Fruit fly (Drosophila melanogaster) whole organism, wandering third instar larva: ENCODE results near the gene Osi3.
A peak's percentile ranks its signal among the peaks of the same experiment; 100 is the strongest.

Source experiments
- Abd-B ChIP-seq: fragments of >200 bp; optimal IDR thresholded peaks from 2 replicates; lab custom pipeline; 2017; ENCODE audit warnings: missing biosample characterization, missing genetic modification characterization
- CG32264 ChIP-seq: fragments of 200-800 bp; sonication (Bioruptor generic); optimal IDR thresholded peaks from 2 replicates; lab custom pipeline; 2016; ENCODE audit warnings: missing biosample characterization, missing genetic modification characterization
- CrebA ChIP-seq: fragments of 200-800 bp; sonication (Bioruptor generic); optimal IDR thresholded peaks from 2 replicates; lab custom pipeline; 2016; ENCODE audit warnings: missing biosample characterization, mild to moderate bottlenecking, missing genetic modification characterization, borderline replicate concordance
- Dfd ChIP-seq: fragments of >200 bp; optimal IDR thresholded peaks from 2 replicates; lab custom pipeline; 2017; ENCODE audit warnings: missing biosample characterization, missing genetic modification characterization
- GATAd ChIP-seq: sonication (Bioruptor generic); optimal IDR thresholded peaks from 2 replicates; lab custom pipeline; 2016; ENCODE audit warnings: missing biosample characterization, missing genetic modification characterization
- HLH106 ChIP-seq: fragments of 200-800 bp; optimal IDR thresholded peaks from 3 replicates; lab custom pipeline; 2019; ENCODE audit warnings: missing biosample characterization, mild to moderate bottlenecking, missing genetic modification characterization, moderate library complexity
- Hnf4 ChIP-seq: fragments of 200-800 bp; sonication (Bioruptor generic); optimal IDR thresholded peaks from 2 replicates; lab custom pipeline; 2016; ENCODE audit warnings: missing biosample characterization, mild to moderate bottlenecking, missing genetic modification characterization
- Hr83 ChIP-seq: fragments of 200-300 bp; sonication (Bioruptor generic); optimal IDR thresholded peaks from 2 replicates; lab custom pipeline; 2016; ENCODE audit warnings: missing biosample characterization, mild to moderate bottlenecking, missing genetic modification characterization, moderate library complexity; ENCODE audit not compliant: poor library complexity, severe bottlenecking
- Jra ChIP-seq: sonication (Bioruptor generic); optimal IDR thresholded peaks from 2 replicates; lab custom pipeline; 2016; ENCODE audit warnings: missing biosample characterization, missing genetic modification characterization
- Mio ChIP-seq: sonication (Bioruptor generic); optimal IDR thresholded peaks from 2 replicates; lab custom pipeline; 2016; ENCODE audit warnings: missing biosample characterization, missing genetic modification characterization
- Myc ChIP-seq: fragments of >200 bp; optimal IDR thresholded peaks from 2 replicates; lab custom pipeline; 2017
- N ChIP-seq: fragments of >200 bp; optimal IDR thresholded peaks from 2 replicates; lab custom pipeline; 2018; ENCODE audit warnings: missing biosample characterization, missing external identifiers, missing genetic modification characterization
- OdsH ChIP-seq: fragments of 200-800 bp; sonication (Bioruptor generic); optimal IDR thresholded peaks from 2 replicates; lab custom pipeline; 2016; ENCODE audit warnings: missing biosample characterization, mild to moderate bottlenecking, missing genetic modification characterization
- Rel ChIP-seq, 2 experiments: fragments of 200-800 bp; sonication (Bioruptor generic) in 1 of 2; optimal IDR thresholded peaks; 2 replicates in 1 of 2; 3 replicates in 1 of 2; lab custom pipeline; 2016 to 2019; ENCODE audit warnings: mild to moderate bottlenecking in 2 of 2, missing biosample characterization in 2 of 2, missing genetic modification characterization in 2 of 2, moderate library complexity in 1 of 2
- Sp1 ChIP-seq: fragments of 200-800 bp; sonication (Bioruptor generic); optimal IDR thresholded peaks from 3 replicates; lab custom pipeline; 2019; ENCODE audit warnings: missing biosample characterization, mild to moderate bottlenecking, missing genetic modification characterization, moderate library complexity
- Vsx2 ChIP-seq: fragments of 200-300, 225-300 bp; sonication (Bioruptor generic); optimal IDR thresholded peaks from 2 replicates; lab custom pipeline; 2018; ENCODE audit warnings: missing biosample characterization, missing genetic modification characterization; ENCODE audit not compliant: partially characterized antibody
- br ChIP-seq: fragments of 200-800 bp; sonication (Bioruptor generic); optimal IDR thresholded peaks from 2 replicates; lab custom pipeline; 2016; ENCODE audit warnings: missing biosample characterization, missing genetic modification characterization
- brk ChIP-seq: fragments of 200-800 bp; sonication (Bioruptor generic); optimal IDR thresholded peaks from 2 replicates; lab custom pipeline; 2016; ENCODE audit warnings: missing biosample characterization, mild to moderate bottlenecking, missing genetic modification characterization
- dmrt93B ChIP-seq: fragments of 200-800 bp; sonication (Bioruptor generic); optimal IDR thresholded peaks from 2 replicates; lab custom pipeline; 2018; ENCODE audit warnings: missing biosample characterization, mild to moderate bottlenecking, missing genetic modification characterization
- dsf ChIP-seq: sonication (Bioruptor generic); optimal IDR thresholded peaks from 2 replicates; lab custom pipeline; 2016; ENCODE audit warnings: missing biosample characterization, missing genetic modification characterization, borderline replicate concordance
- ey ChIP-seq: fragments of 200-800 bp; sonication (Bioruptor generic); optimal IDR thresholded peaks from 2 replicates; lab custom pipeline; 2016; ENCODE audit warnings: missing biosample characterization, missing genetic modification characterization
- fru ChIP-seq: fragments of 200-800 bp; sonication (Bioruptor generic); optimal IDR thresholded peaks from 3 replicates; lab custom pipeline; 2016; ENCODE audit warnings: missing biosample characterization, mild to moderate bottlenecking, missing genetic modification characterization
- h ChIP-seq: fragments of 200-800 bp; sonication (Bioruptor generic); optimal IDR thresholded peaks from 3 replicates; lab custom pipeline; 2016; ENCODE audit warnings: missing biosample characterization, mild to moderate bottlenecking, missing genetic modification characterization
- jim ChIP-seq: fragments of 175-275, 200-325 bp; sonication (Bioruptor generic); optimal IDR thresholded peaks from 2 replicates; lab custom pipeline; 2016; ENCODE audit warnings: missing biosample characterization, mild to moderate bottlenecking, missing genetic modification characterization
- lola ChIP-seq: fragments of >200 bp; optimal IDR thresholded peaks from 2 replicates; lab custom pipeline; 2017; ENCODE audit warnings: missing biosample characterization, missing genetic modification characterization
- pan ChIP-seq: fragments of >200 bp; optimal IDR thresholded peaks from 2 replicates; lab custom pipeline; 2017
- psq ChIP-seq: fragments of 200-800 bp; sonication (Bioruptor generic); optimal IDR thresholded peaks from 3 replicates; lab custom pipeline; 2017; ENCODE audit warnings: missing biosample characterization, mild to moderate bottlenecking, missing genetic modification characterization, moderate library complexity
- rgr ChIP-seq: fragments of 200-800 bp; sonication (Bioruptor generic); optimal IDR thresholded peaks from 3 replicates; lab custom pipeline; 2016; ENCODE audit warnings: missing biosample characterization, mild to moderate bottlenecking, missing genetic modification characterization
- sage ChIP-seq: fragments of 200-800 bp; sonication (Bioruptor generic); optimal IDR thresholded peaks from 2 replicates; lab custom pipeline; 2016; ENCODE audit warnings: missing biosample characterization, mild to moderate bottlenecking, missing genetic modification characterization
- sv ChIP-seq: fragments of 200-800 bp; sonication (Bioruptor generic); optimal IDR thresholded peaks from 3 replicates; lab custom pipeline; 2016; ENCODE audit warnings: missing biosample characterization, missing genetic modification characterization
- woc ChIP-seq: sonication (Bioruptor generic); optimal IDR thresholded peaks from 2 replicates; lab custom pipeline; 2016; ENCODE audit warnings: missing biosample characterization, mild to moderate bottlenecking, missing genetic modification characterization

Gene Osi3

DNA sequence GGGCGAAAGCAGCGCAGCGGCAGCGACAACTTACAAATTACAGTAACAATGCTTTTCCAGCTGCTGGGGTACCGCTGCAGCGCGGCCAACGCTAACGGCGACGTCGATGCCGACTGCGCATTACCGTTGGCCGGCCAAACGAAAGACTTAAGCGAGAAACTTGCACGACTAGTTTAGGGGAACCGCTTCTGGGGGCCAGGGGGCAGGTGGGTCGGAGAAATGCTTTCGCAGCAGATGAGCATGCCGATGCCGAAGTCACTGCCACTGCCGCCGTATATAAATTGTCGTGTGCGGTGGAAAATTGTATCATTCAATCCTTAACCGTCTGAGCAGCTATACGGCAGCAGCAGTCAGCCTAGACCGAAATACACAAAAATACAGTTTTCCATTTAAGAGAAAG lies 33.1 kb downstream of the Osi3 start, which contains the start of gene Osi7:
Gene Osi7 (plus strand): TSS at position 301 of the 400 bp plus-strand sequence.
- TF ChIP-seq Abd-B (GFP tag; lab: Kevin White, UChicago) (no peak), Rel (GFP tag; optimal IDR thresholded peaks at IDR 0.05; lab: Kevin White, UChicago) (no peak), Rel (tag; optimal IDR thresholded peaks at IDR 0.05; lab: Kevin White, UChicago) (no peak), Hr83 (GFP tag; lab: Kevin White, UChicago) (no peak), OdsH (no peak), Dfd (GFP tag; lab: Kevin White, UChicago) (no peak), h (no peak), pan (lab: Kevin White, UChicago) (no peak), brk (GFP tag; lab: Kevin White, UChicago) (no peak), lola (GFP tag; lab: Kevin White, UChicago) (no peak), N (GFP tag; lab: Kevin White, UChicago) (no peak), woc (GFP tag; lab: Kevin White, UChicago) (no peak), GATAd (no peak), Vsx2 (GFP tag; lab: Kevin White, UChicago) (no peak), HLH106 (no peak), dsf (no peak), Hnf4 (GFP tag; lab: Kevin White, UChicago) (no peak), fru (GFP tag; lab: Kevin White, UChicago) (no peak), sv (GFP tag; lab: Kevin White, UChicago) (no peak), CrebA (GFP tag; lab: Kevin White, UChicago) (no peak), psq (no peak)
- TF ChIP-seq, all 38 proteins: peak for 0

DNA sequence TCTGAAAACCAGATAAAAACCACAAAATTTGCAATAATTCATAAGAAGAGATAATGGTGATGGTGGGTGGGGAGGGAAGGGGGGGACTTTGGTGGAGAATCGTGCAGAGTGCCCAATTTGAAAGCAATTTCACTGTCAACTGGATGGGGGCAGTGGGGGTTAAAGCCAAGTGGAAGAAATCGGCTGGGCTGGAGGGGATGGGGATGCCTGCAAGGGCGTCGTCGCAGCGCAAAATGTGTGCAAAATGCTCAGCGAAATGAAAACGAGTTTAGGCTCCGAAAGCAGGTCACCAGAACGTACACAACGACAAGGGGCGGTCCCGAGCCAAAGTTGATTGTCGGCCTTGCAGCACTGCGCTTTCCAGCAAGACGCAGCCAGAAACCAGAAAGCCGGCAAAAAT lies 37.2 kb downstream of the Osi3 start:
- TF ChIP-seq jim (GFP tag; lab: Kevin White, UChicago) (no peak), HLH106 (no peak), Sp1 (no peak), Rel (GFP tag; optimal IDR thresholded peaks at IDR 0.05; lab: Kevin White, UChicago) (no peak), Rel (tag; optimal IDR thresholded peaks at IDR 0.05; lab: Kevin White, UChicago) (no peak)

DNA sequence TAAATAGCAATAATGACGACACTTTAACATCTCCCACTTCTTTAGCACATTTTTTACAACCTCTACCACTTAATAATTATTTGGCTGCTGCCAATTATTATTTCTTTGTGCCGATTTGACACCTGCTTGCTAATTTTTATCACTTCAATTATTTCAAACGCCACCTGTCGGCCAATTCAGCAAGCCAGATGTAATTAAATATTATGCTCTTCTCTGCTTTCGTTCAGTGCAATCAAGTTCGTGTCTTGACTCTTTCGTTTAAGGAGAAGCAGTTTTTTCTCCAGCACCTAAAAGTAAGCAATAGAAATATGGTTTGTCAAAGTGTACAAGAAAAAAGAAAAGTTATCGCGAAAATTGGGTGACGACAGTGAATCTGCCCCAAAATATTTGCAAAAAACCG lies 38.8 kb downstream of the Osi3 start:
- TF ChIP-seq Jra (GFP tag; lab: Kevin White, UChicago) (no peak), Myc (lab: Kevin White, UChicago) (peak; percentile 38)
- TF ChIP-seq, all 38 proteins: peak for 1

DNA sequence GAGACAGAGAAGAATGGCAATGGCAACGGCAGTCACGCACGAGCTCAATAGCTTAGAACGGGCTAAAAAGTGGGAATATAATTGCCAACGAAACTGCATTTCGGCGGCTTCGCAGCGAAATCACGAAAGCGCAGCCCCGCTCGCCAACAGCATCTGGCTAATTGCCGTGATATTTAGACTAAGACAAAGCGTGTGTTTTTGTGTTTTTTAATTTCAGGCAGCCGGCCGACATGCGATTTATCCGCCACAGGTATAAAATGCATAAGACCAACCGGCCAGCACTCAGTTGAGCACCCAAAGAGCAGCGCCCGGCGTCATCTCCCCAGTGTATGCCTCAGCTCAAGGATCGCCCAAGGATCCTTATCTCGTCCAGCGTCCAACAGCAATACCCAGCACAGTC lies 39.2 kb downstream of the Osi3 start, which contains the start of gene Osi8:
Gene Osi8 (plus strand): TSS at position 301 of the 400 bp plus-strand sequence.
- no peak for TF ChIP-seq dmrt93B (GFP tag; lab: Kevin White, UChicago)
- no peak for TF ChIP-seq HLH106
- no peak for TF ChIP-seq ey (GFP tag; lab: Kevin White, UChicago)
- TF ChIP-seq Abd-B (GFP tag; lab: Kevin White, UChicago): no peak
- no peak for TF ChIP-seq sv (GFP tag; lab: Kevin White, UChicago)
- no peak for TF ChIP-seq sage
- no peak for TF ChIP-seq Dfd (GFP tag; lab: Kevin White, UChicago)
- TF ChIP-seq CrebA (GFP tag; lab: Kevin White, UChicago): no peak
- no peak for TF ChIP-seq Sp1
- TF ChIP-seq br: no peak
- no peak for TF ChIP-seq woc (GFP tag; lab: Kevin White, UChicago)
- TF ChIP-seq lola (GFP tag; lab: Kevin White, UChicago): no peak
- no peak for TF ChIP-seq OdsH
- no peak for TF ChIP-seq Myc (lab: Kevin White, UChicago)
- no peak for TF ChIP-seq rgr (GFP tag; lab: Kevin White, UChicago)
- no peak for TF ChIP-seq Mio (GFP tag; lab: Kevin White, UChicago)
- no peak for TF ChIP-seq dsf
- no peak for TF ChIP-seq psq
- TF ChIP-seq Rel (GFP tag; optimal IDR thresholded peaks at IDR 0.05; lab: Kevin White, UChicago): no peak
- no peak for TF ChIP-seq Rel (tag; optimal IDR thresholded peaks at IDR 0.05; lab: Kevin White, UChicago)
- no peak for TF ChIP-seq Vsx2 (GFP tag; lab: Kevin White, UChicago)

DNA sequence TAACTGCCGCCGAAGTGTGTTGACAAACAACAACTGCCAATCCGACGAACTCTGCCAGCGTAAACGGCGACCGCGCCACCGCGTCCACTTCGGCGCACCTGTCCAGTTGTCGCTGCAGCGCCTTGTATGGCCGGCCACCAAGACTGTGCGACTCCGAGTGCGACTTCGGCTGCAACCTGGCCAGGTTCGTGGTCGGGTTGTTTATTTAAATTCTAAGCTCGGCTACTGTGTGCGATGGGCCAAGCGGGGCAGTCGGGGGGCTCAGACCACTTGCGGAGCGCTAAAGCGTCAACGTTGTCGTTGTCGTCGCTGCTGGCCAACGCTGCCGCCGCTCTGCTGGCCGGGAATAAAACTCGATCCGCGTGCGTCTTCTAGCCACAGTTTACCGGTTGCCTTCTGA lies 44.2 kb downstream of the Osi3 start, which contains the start of gene Osi9:
Gene Osi9 (plus strand): TSS at position 375 of the 400 bp plus-strand sequence.
- no peak for TF ChIP-seq CG32264
- no peak for TF ChIP-seq dsf
- no peak for TF ChIP-seq HLH106
